Worm (Caenorhabditis elegans): ENCODE results near the gene F25F2.1.

- TF ChIP-seq W03F9.2 (tag; optimal IDR thresholded peaks at IDR 0.05): no peak
- TF ChIP-seq dao-5 (tag; optimal IDR thresholded peaks at IDR 0.05): no peak
- TF ChIP-seq him-1 (tag; optimal IDR thresholded peaks at IDR 0.05): no peak
Observed at ce11 chrIII:4542362-4542931, 33.8 kb downstream of the F25F2.1 start, which contains the start of the genes mrps-34 and cisd-3.1.

Data from whole organism, L4/young adult.